Fruit fly (Drosophila melanogaster): ENCODE measurements around the gene CG45676.

The CG45676 gene

DNA sequence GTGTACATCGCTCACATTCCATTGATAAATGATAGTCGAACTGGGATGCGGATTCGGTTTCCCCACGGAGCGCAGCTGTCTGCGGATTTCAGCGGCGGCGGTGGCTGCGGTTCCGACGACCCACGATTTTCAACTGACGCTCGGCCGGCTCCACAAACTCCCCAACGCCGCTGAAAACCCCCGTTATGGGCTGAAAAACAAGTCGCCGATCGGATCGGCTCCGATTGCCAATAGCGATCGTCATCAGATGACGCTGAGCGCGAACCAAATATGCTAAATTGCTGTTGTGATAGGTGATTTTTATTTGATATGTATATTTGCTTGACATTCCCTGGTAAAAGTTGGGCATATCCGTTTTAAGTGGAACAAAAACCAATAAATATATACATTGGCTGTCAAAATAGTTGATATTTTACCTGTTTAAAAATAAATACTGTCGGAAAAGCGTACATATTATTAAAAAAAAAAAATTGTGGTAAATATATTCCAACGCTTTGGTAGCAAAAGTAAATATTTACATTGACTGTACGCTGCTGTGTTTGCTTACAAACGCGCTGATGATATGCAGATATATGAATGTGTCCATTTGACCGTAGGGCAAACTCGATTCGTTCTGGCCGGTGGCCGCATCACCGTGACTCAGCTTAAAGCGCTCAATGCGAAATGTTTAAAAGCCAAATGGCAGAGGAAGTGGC is 35.7 kb downstream of the CG45676 start:
- TF ChIP-seq Myc (optimal IDR thresholded peaks at IDR 0.05) (no peak), Sin3A (optimal IDR thresholded peaks at IDR 0.05) (no peak), insv (optimal IDR thresholded peaks at IDR 0.05) (no peak), psq (optimal IDR thresholded peaks at IDR 0.05) (no peak), ttk (optimal IDR thresholded peaks at IDR 0.05) (no peak), h (optimal IDR thresholded peaks at IDR 0.05) (no peak)

DNA sequence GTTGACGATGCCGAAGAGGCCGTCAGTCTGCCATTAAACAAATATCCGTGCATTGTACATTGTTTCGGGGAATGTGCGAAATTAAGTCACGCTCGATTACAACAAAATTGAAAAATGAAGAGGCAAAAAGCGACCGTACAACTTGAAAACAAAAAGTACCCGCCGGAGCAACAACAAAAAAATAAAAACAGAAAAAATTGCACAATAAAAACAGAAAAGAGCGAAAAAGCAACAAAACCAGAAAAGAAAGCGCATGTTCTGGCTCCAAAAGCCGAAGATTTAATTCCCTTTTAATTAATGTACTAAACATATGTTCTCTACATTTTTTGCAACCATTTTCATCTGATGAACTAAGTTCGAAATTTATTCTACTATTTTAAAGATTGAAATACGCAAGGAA is 37.9 kb downstream of the CG45676 start:
- TF ChIP-seq h (optimal IDR thresholded peaks at IDR 0.05) (no peak), Myc (optimal IDR thresholded peaks at IDR 0.05) (no peak), insv (optimal IDR thresholded peaks at IDR 0.05) (no peak), Sin3A (optimal IDR thresholded peaks at IDR 0.05) (no peak)

DNA sequence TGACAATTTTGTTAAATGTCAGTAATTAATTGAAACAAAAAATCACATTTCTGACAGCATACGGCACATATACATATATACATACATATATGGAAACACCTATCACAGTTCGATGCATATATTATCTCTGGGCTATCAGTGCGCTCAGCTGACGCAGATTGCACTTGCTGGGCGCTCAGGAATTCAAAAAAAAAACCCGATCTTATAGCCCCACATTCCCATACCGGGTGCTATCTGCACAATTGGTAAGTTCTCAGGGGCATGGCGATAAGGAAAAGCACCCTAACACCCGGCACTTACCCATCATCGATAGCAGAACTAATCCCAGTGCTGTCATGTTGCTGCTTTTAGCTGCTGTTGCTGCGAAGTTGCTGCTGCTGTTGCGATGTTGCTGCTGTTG is 38.6 kb downstream of the CG45676 start:
- no peak for TF ChIP-seq Myc (optimal IDR thresholded peaks at IDR 0.05)
- no peak for TF ChIP-seq Sin3A (optimal IDR thresholded peaks at IDR 0.05)
- no peak for TF ChIP-seq psq (optimal IDR thresholded peaks at IDR 0.05)

DNA sequence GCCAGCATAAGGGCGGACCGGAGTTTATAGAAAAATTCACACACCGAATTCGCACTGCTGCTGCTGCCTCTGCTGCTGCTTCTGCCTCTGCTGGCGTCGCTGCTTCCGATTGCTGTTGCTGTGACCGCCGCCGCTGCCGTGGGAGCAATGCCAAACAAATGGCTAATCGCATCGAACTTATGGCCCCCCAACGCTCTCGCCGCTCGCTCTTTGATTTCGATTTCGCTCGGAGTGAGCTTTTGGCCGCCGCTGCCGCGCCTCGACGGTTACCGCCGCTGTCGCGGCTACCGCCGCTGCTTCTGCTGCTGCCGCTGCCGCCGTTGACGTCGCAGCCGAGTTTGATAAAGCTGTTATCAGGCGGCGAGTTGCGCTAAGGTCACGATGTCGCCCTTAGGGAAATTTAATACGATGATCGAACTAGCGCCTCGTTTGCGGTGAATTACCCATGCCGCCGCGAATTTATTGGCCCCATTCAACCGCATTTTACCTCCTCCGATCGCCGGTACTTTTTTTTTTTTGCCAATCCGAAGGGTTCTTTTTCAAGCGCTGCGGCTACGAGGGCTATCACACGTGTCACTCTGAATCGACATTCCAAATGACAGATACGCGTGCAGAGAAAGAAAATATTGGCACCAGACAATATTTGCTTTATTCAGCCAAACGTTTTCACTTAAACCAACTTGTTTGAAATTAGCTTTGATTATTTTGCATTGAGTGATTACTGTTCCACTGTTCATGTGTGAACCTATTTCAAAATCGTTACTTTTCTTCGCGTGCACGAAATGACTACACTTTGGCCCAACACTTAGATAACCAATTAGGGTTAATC is 39.6 kb downstream of the CG45676 start:
- no peak for TF ChIP-seq psq (optimal IDR thresholded peaks at IDR 0.05)
- no peak for TF ChIP-seq Myc (optimal IDR thresholded peaks at IDR 0.05)

DNA sequence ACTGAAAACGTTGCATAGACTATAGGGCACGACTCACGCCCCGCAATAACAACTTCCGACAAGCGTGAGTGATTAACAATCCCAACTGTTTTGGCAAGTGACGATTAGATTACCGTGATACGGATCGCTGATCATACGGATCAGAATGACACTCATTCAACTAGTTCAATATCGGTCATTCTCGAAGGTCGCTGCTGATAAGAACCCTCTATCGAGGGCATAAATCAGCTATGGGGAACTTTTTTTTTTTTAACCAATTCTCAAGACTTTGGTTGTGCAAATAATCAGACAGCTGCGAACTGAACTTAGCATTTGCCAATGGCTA is 40.1 kb downstream of the CG45676 start:
- TF ChIP-seq ttk (optimal IDR thresholded peaks at IDR 0.05) (no peak), h (optimal IDR thresholded peaks at IDR 0.05) (no peak), Myc (optimal IDR thresholded peaks at IDR 0.05) (no peak), psq (optimal IDR thresholded peaks at IDR 0.05) (no peak), insv (optimal IDR thresholded peaks at IDR 0.05) (no peak), Sin3A (optimal IDR thresholded peaks at IDR 0.05) (no peak)

DNA sequence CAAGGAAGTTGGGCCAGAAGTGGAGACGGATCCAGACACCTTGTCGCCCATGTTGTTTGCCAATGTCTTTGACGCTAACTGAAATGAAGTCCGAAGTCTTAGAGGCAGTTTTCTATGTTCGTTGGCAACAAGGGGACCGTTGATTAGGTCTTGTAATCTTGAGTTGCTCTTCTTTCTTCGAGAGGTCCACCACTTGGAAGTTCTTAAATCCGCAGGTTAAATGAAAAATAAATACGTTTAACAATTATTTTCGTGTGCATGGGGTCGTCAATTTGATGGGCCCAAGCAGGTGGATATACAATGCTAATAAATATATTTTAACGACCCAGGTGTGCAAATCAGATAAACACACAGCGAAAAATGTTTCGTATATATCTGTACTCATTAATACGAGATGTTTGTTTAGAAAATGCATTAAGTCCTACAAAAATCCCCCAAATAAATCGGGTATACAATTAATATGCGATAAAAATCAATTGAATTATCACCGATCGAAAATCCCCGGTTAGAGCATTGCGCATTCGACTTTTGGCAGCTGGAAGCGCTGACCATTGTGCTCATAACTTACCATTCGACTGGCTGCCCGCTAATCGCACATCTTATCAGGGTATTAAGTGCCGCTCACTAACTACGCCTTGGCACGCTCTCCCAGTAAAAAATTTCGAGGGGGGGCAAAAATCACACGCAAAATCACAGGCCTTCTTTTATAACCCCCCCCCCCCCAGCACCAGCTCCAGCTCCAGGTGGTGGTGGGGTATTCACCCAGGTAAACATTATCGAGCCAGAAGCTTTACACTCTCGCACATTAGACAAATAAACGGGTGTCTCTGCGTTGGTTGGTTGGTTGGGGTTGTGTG is 42.0 kb downstream of the CG45676 start, which contains the start of gene PGRP-LB:
Gene PGRP-LB, minus strand, starts transcription at position 51 of the 857 bp plus-strand sequence.
- TF ChIP-seq psq (optimal IDR thresholded peaks at IDR 0.05): no peak
- no peak for TF ChIP-seq insv (optimal IDR thresholded peaks at IDR 0.05)
- TF ChIP-seq h (optimal IDR thresholded peaks at IDR 0.05): no peak
- no peak for TF ChIP-seq ttk (optimal IDR thresholded peaks at IDR 0.05)
- TF ChIP-seq Sin3A (optimal IDR thresholded peaks at IDR 0.05): no peak
- no peak for TF ChIP-seq Myc (optimal IDR thresholded peaks at IDR 0.05)

DNA sequence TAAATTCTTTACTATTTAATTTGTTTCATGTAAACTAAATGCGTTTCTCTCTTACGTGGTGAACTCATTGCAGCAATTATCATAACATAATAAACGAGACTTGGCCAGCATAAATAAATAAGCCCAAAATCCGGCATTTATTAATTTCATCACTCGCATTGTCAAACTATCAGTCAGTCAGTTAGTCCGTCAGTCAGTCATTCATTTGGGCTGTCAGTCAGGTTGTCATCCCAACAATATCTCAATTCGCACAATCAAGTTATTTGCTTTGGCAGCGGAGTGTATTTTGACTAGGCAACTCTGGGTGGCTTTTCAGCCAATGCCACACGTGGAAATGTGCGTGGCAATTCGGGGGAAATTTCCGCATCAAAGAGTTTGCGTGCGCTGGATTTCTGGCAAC is 49.1 kb downstream of the CG45676 start:
- TF ChIP-seq psq (optimal IDR thresholded peaks at IDR 0.05): no peak

Data from Kc167 (cell line).